Fruit fly (Drosophila melanogaster) whole organism, embryonic: ENCODE results near the gene CG31800.

Experiments used
- Abd-B ChIP-seq: fragments of 200-800 bp; sonication (Bioruptor generic); optimal IDR thresholded peaks from 2 replicates; lab custom pipeline; 2018; ENCODE audit warnings: missing biosample characterization, mild to moderate bottlenecking, missing genetic modification characterization, moderate library complexity
- Atf-2 ChIP-seq: fragments of 200-800 bp; sonication (Bioruptor generic); optimal IDR thresholded peaks from 2 replicates; lab custom pipeline; 2016; ENCODE audit warnings: missing biosample characterization, missing genetic modification characterization
- C15 ChIP-seq: fragments of 200-800 bp; sonication (Bioruptor generic); IDR thresholded peaks from 3 replicates; pipeline ENCODE4 v1.3.6; 2022; ENCODE audit warnings: missing biosample characterization, missing genetic modification characterization
- CG12071 ChIP-seq: fragments of 200-800 bp; sonication (Bioruptor generic); optimal IDR thresholded peaks from 3 replicates; lab custom pipeline; 2018; ENCODE audit warnings: missing biosample characterization, mild to moderate bottlenecking, missing genetic modification characterization
- CG15479 ChIP-seq: fragments of 200-800 bp; sonication (Bioruptor generic); optimal IDR thresholded peaks from 3 replicates; lab custom pipeline; 2019; ENCODE audit warnings: missing biosample characterization, mild to moderate bottlenecking, missing genetic modification characterization, moderate library complexity
- CG15601 ChIP-seq: fragments of 200-800 bp; sonication (Bioruptor generic); optimal IDR thresholded peaks from 3 replicates; lab custom pipeline; 2019; ENCODE audit warnings: missing biosample characterization, mild to moderate bottlenecking, missing genetic modification characterization, moderate library complexity
- CG1603 ChIP-seq: fragments of 200-800 bp; sonication (Bioruptor generic); optimal IDR thresholded peaks from 2 replicates; lab custom pipeline; 2019; ENCODE audit warnings: missing biosample characterization, mild to moderate bottlenecking, missing genetic modification characterization, moderate library complexity
- CG18599 ChIP-seq: fragments of 200-800 bp; sonication (Bioruptor generic); optimal IDR thresholded peaks from 3 replicates; lab custom pipeline; 2017; ENCODE audit warnings: missing biosample characterization, missing genetic modification characterization, mild to moderate bottlenecking, moderate library complexity, missing genetic modification reagents
- CG2129 ChIP-seq: fragments of 200-800 bp; sonication (Bioruptor generic); IDR thresholded peaks from 2 replicates; pipeline ENCODE4 v1.3.6; 2022; ENCODE audit warnings: missing biosample characterization, missing genetic modification characterization; ENCODE audit not compliant: partially characterized antibody
- CG2678 ChIP-seq: fragments of 200-800 bp; sonication (Bioruptor generic); optimal IDR thresholded peaks from 3 replicates; lab custom pipeline; 2019; ENCODE audit warnings: missing biosample characterization, mild to moderate bottlenecking, missing genetic modification characterization, moderate library complexity
- CG2889 ChIP-seq: fragments of 200-800 bp; sonication (Bioruptor generic); IDR thresholded peaks from 3 replicates; pipeline ENCODE4 v1.3.6; 2022; ENCODE audit warnings: missing biosample characterization, missing genetic modification characterization
- CG31365 ChIP-seq: fragments of 200-800 bp; sonication (Bioruptor generic); optimal IDR thresholded peaks from 2 replicates; lab custom pipeline; 2018; ENCODE audit warnings: missing biosample characterization, mild to moderate bottlenecking, missing genetic modification characterization
- CG32767 ChIP-seq: fragments of 200-800 bp; sonication (Bioruptor generic); IDR thresholded peaks from 2 replicates; pipeline ENCODE4 v1.3.6; 2022; ENCODE audit warnings: missing biosample characterization, missing genetic modification characterization
- CG32772 ChIP-seq: fragments of 200-800 bp; sonication (Bioruptor generic); IDR thresholded peaks from 2 replicates; pipeline ENCODE4 v1.3.6; 2022; ENCODE audit warnings: missing biosample characterization, missing genetic modification characterization
- CG42726 ChIP-seq: fragments of 200-800 bp; sonication (Bioruptor generic); IDR thresholded peaks from 2 replicates; pipeline ENCODE4 v1.3.6; 2022; ENCODE audit warnings: missing biosample characterization, missing genetic modification characterization; ENCODE audit not compliant: partially characterized antibody
- CG4404 ChIP-seq: fragments of 200-800 bp; sonication (Bioruptor generic); IDR thresholded peaks from 2 replicates; pipeline ENCODE4 v1.3.6; 2022; ENCODE audit warnings: missing biosample characterization, missing genetic modification characterization
- CG4424 ChIP-seq: fragments of 200-800 bp; sonication (Bioruptor generic); optimal IDR thresholded peaks from 3 replicates; lab custom pipeline; 2016; ENCODE audit warnings: missing biosample characterization, missing genetic modification characterization
- CG7839 ChIP-seq: fragments of 200-800 bp; sonication (Bioruptor generic); optimal IDR thresholded peaks from 3 replicates; lab custom pipeline; 2018; ENCODE audit warnings: missing biosample characterization, mild to moderate bottlenecking, missing genetic modification characterization, moderate library complexity
- CG7987 ChIP-seq: fragments of 200-800 bp; sonication (Bioruptor generic); optimal IDR thresholded peaks from 2 replicates; lab custom pipeline; 2018; ENCODE audit warnings: missing biosample characterization, mild to moderate bottlenecking, missing genetic modification characterization, moderate library complexity
- D19B ChIP-seq: fragments of 200-800 bp; sonication (Bioruptor generic); optimal IDR thresholded peaks from 2 replicates; lab custom pipeline; 2017; ENCODE audit warnings: missing biosample characterization, mild to moderate bottlenecking, missing genetic modification characterization
- Fer2 ChIP-seq: fragments of 200-800 bp; sonication (Bioruptor generic); optimal IDR thresholded peaks from 2 replicates; lab custom pipeline; 2018; ENCODE audit warnings: missing biosample characterization, mild to moderate bottlenecking, missing genetic modification characterization, moderate library complexity
- HLH3B ChIP-seq: fragments of 200-800 bp; sonication (Bioruptor generic); IDR thresholded peaks from 2 replicates; pipeline ENCODE4 v1.3.6; 2022; ENCODE audit warnings: missing biosample characterization, missing genetic modification characterization
- HLHmδ ChIP-seq: fragments of 200-800 bp; sonication (Bioruptor generic); optimal IDR thresholded peaks from 2 replicates; lab custom pipeline; 2018; ENCODE audit warnings: missing biosample characterization, mild to moderate bottlenecking, missing genetic modification characterization, moderate library complexity
- HmgD ChIP-seq: fragments of 200-800 bp; sonication (Bioruptor generic); optimal IDR thresholded peaks from 3 replicates; lab custom pipeline; 2016; ENCODE audit warnings: missing biosample characterization, missing genetic modification characterization
- Med ChIP-seq: fragments of 200-800 bp; sonication (Bioruptor generic); peaks from one replicate; lab custom pipeline; 2016; ENCODE audit warnings: missing biosample characterization, missing genetic modification characterization, mild to moderate bottlenecking, inconsistent platforms, moderate library complexity
- PHDP ChIP-seq: fragments of 200-800 bp; sonication (Bioruptor generic); optimal IDR thresholded peaks from 3 replicates; lab custom pipeline; 2018; ENCODE audit warnings: missing biosample characterization, mild to moderate bottlenecking, missing genetic modification characterization, moderate library complexity
- Spps ChIP-seq: fragments of 200-800 bp; sonication (Bioruptor generic); optimal IDR thresholded peaks from 2 replicates; lab custom pipeline; 2018; ENCODE audit warnings: missing biosample characterization, mild to moderate bottlenecking, missing genetic modification characterization
- ab ChIP-seq: fragments of 200-800 bp; sonication (Bioruptor generic); optimal IDR thresholded peaks from 2 replicates; lab custom pipeline; 2016; ENCODE audit warnings: missing biosample characterization, missing genetic modification characterization
- bcd ChIP-seq: fragments of 200-800 bp; sonication (Bioruptor generic); optimal IDR thresholded peaks from 2 replicates; lab custom pipeline; 2017; ENCODE audit warnings: missing biosample characterization, mild to moderate bottlenecking, missing genetic modification characterization
- bsh ChIP-seq, 2 experiments: fragments of 200-800 bp; sonication (Bioruptor generic); optimal IDR thresholded peaks; 2 replicates each; lab custom pipeline; 2017 to 2018; ENCODE audit warnings: mild to moderate bottlenecking in 2 of 2, missing biosample characterization in 2 of 2, missing genetic modification characterization in 2 of 2, moderate library complexity in 1 of 2
- corto ChIP-seq: fragments of 200-800 bp; sonication (Bioruptor generic); optimal IDR thresholded peaks from 2 replicates; lab custom pipeline; 2016; ENCODE audit warnings: missing biosample characterization, mild to moderate bottlenecking, missing genetic modification characterization, moderate library complexity
- da ChIP-seq: fragments of 200-800 bp; sonication (Bioruptor generic); optimal IDR thresholded peaks from 2 replicates; lab custom pipeline; 2016; ENCODE audit warnings: missing biosample characterization, missing genetic modification characterization
- dan ChIP-seq: fragments of 200-800 bp; sonication (Bioruptor generic); IDR thresholded peaks from 2 replicates; pipeline ENCODE4 v1.3.6; 2022; ENCODE audit warnings: missing biosample characterization, missing genetic modification characterization
- dm ChIP-seq: fragments of 200-800 bp; sonication (Bioruptor generic); optimal IDR thresholded peaks from 3 replicates; lab custom pipeline; 2016; ENCODE audit warnings: missing biosample characterization, missing genetic modification characterization
- fd64A ChIP-seq: fragments of 200-800 bp; sonication (Bioruptor generic); optimal IDR thresholded peaks from 3 replicates; lab custom pipeline; 2018; ENCODE audit warnings: missing biosample characterization, mild to moderate bottlenecking, missing genetic modification characterization
- gro ChIP-seq: fragments of 200-800 bp; sonication (Bioruptor generic); optimal IDR thresholded peaks from 2 replicates; lab custom pipeline; 2016; ENCODE audit warnings: missing biosample characterization, missing genetic modification characterization
- h ChIP-seq: fragments of >200 bp; optimal IDR thresholded peaks from 2 replicates; lab custom pipeline; 2017
- hb ChIP-seq: fragments of 200-800 bp; sonication (Bioruptor generic); IDR thresholded peaks from 3 replicates; pipeline ENCODE4 v1.3.6; 2022; ENCODE audit warnings: missing biosample characterization, missing genetic modification characterization; ENCODE audit not compliant: partially characterized antibody
- hth ChIP-seq: fragments of >200 bp; optimal IDR thresholded peaks from 2 replicates; lab custom pipeline; 2017; ENCODE audit warnings: inconsistent platforms
- lmd ChIP-seq: fragments of 200-800 bp; sonication (Bioruptor generic); IDR thresholded peaks from 2 replicates; pipeline ENCODE4 v1.3.6; 2022; ENCODE audit warnings: missing biosample characterization, missing genetic modification characterization
- mld ChIP-seq: fragments of 200-800 bp; sonication (Bioruptor generic); IDR thresholded peaks from 3 replicates; pipeline ENCODE4 v1.3.6; 2022; ENCODE audit warnings: missing biosample characterization, missing genetic modification characterization; ENCODE audit not compliant: partially characterized antibody
- pnt ChIP-seq: fragments of 200-800 bp; sonication (Bioruptor generic); optimal IDR thresholded peaks from 3 replicates; lab custom pipeline; 2016; ENCODE audit warnings: missing biosample characterization, missing genetic modification characterization
- sc ChIP-seq, 3 experiments: fragments of >200 bp in 2 of 3; fragments of 200-800 bp in 1 of 3; sonication (Bioruptor generic) in 1 of 3; optimal IDR thresholded peaks; 2 replicates in 2 of 3; 3 replicates in 1 of 3; lab custom pipeline; 2017; ENCODE audit warnings: mild to moderate bottlenecking in 1 of 3, missing biosample characterization in 1 of 3, missing genetic modification characterization in 1 of 3, missing genetic modification reagents in 1 of 3
- schlank ChIP-seq: fragments of 200-800 bp; sonication (Bioruptor generic); optimal IDR thresholded peaks from 2 replicates; lab custom pipeline; 2018; ENCODE audit warnings: missing biosample characterization, mild to moderate bottlenecking, missing genetic modification characterization
- sim ChIP-seq: fragments of 200-800 bp; sonication (Bioruptor generic); IDR thresholded peaks from 2 replicates; pipeline ENCODE4 v1.3.6; 2022; ENCODE audit warnings: missing biosample characterization, missing genetic modification characterization
- slou ChIP-seq: fragments of 200-800 bp; sonication (Bioruptor generic); optimal IDR thresholded peaks from 3 replicates; lab custom pipeline; 2016; ENCODE audit warnings: missing biosample characterization, missing genetic modification characterization
- sr ChIP-seq: fragments of 200-800 bp; sonication (Bioruptor generic); IDR thresholded peaks from 3 replicates; pipeline ENCODE4 v1.3.6; 2022; ENCODE audit warnings: missing biosample characterization, missing genetic modification characterization
- vfl ChIP-seq: fragments of 200-800 bp; sonication (Bioruptor generic); optimal IDR thresholded peaks from 2 replicates; lab custom pipeline; 2016; ENCODE audit warnings: missing biosample characterization, missing genetic modification characterization

The CG31800 gene

dm6 chr2L:19014032-19014880 is 20.1 kb downstream of the CG31800 start (continued):
- TF ChIP-seq hb (GFP tag; lab: Robert Waterston, UW) (no peak), ab (GFP tag; lab: Kevin White, UChicago) (no peak), CG32772 (GFP tag; lab: Robert Waterston, UW) (0 out of 2 replicates have a peak, but pooled peaks have one; percentile 29), Spps (tag; lab: Kevin White, UChicago) (no peak), CG32767 (GFP tag; lab: Robert Waterston, UW) (peak; percentile 61; the same call in 1 of the 2 replicates), h (lab: Kevin White, UChicago) (no peak), HLHmδ (no peak), sim (GFP tag; lab: Robert Waterston, UW) (no peak), dm (no peak), CG2678 (tag; lab: Kevin White, UChicago) (peak; percentile 92), CG12071 (no peak), HmgD (GFP tag; lab: Kevin White, UChicago) (no peak), C15 (no peak), CG42726 (GFP tag; lab: Robert Waterston, UW) (no peak), CG15479 (GFP tag; lab: Kevin White, UChicago) (no peak), gro (GFP tag; lab: Kevin White, UChicago) (no peak), CG4404 (GFP tag; lab: Robert Waterston, UW) (peak; percentile 36; the same call in 1 of the 2 replicates), sc (optimal IDR thresholded peaks at IDR 0.05; lab: Kevin White, UChicago) (no peak), sc (GFP tag; optimal IDR thresholded peaks at IDR 0.05; lab: Kevin White, UChicago) (peak; percentile 49), Med (GFP tag; lab: Kevin White, UChicago) (peak; percentile 65), corto (GFP tag; lab: Kevin White, UChicago) (no peak), CG1603 (peak; percentile 9), CG31365 (no peak), CG7987 (no peak), fd64A (GFP tag; lab: Kevin White, UChicago) (no peak), CG2889 (GFP tag; lab: Robert Waterston, UW) (no peak), bsh (GFP tag; optimal IDR thresholded peaks at IDR 0.05; lab: Kevin White, UChicago) (peak in 1 of 2 experiments; percentile 73), bcd (GFP tag; lab: Kevin White, UChicago) (peak; percentile 80), Abd-B (GFP tag; lab: Kevin White, UChicago) (peak; percentile 53), schlank (peak; percentile 24), D19B (GFP tag; lab: Kevin White, UChicago) (peak; percentile 62), lmd (peak; percentile 62), CG2129 (GFP tag; lab: Robert Waterston, UW) (no peak), HLH3B (GFP tag; lab: Robert Waterston, UW) (peak; percentile 70), vfl (GFP tag; lab: Kevin White, UChicago) (peak; percentile 27), CG7839 (tag; lab: Kevin White, UChicago) (peak; percentile 87), CG4424 (GFP tag; lab: Kevin White, UChicago) (peak; percentile 53), sr (no peak), hth (lab: Kevin White, UChicago) (no peak), mld (GFP tag; lab: Robert Waterston, UW) (no peak), pnt (GFP tag; lab: Kevin White, UChicago) (no peak), Fer2 (peak; percentile 31), CG15601 (tag; lab: Kevin White, UChicago) (peak; percentile 66), PHDP (tag; lab: Kevin White, UChicago) (peak; percentile 81), CG18599 (GFP tag; lab: Kevin White, UChicago) (peak; percentile 93), da (GFP tag; lab: Kevin White, UChicago) (no peak), dan (GFP tag; lab: Robert Waterston, UW) (no peak), Atf-2 (GFP tag; lab: Kevin White, UChicago) (no peak), slou (GFP tag; lab: Kevin White, UChicago) (peak; percentile 70)
